Worm (Caenorhabditis elegans): ENCODE data around the gene clec-202.

- TF ChIP-seq blmp-1 (tag; optimal IDR thresholded peaks at IDR 0.05), result no peak
- TF ChIP-seq nhr-28 (tag; optimal IDR thresholded peaks at IDR 0.05), result no peak
- no peak for TF ChIP-seq nhr-76 (tag; optimal IDR thresholded peaks at IDR 0.05)
- no peak for TF ChIP-seq mep-1 (tag; optimal IDR thresholded peaks at IDR 0.05)
- no peak for TF ChIP-seq ham-2 (GFP tag; optimal IDR thresholded peaks at IDR 0.05)
- no peak for TF ChIP-seq lin-13 (tag; optimal IDR thresholded peaks at IDR 0.05)
- no peak for TF ChIP-seq ztf-11 (tag; optimal IDR thresholded peaks at IDR 0.05)
- TF ChIP-seq ces-1 (GFP tag; optimal IDR thresholded peaks at IDR 0.05), result no peak
- TF ChIP-seq ceh-83 (GFP tag; optimal IDR thresholded peaks at IDR 0.05), result no peak
- no peak for TF ChIP-seq unc-39 (tag; optimal IDR thresholded peaks at IDR 0.05)
- no peak for TF ChIP-seq mls-2 (tag; optimal IDR thresholded peaks at IDR 0.05)
- no peak for TF ChIP-seq elt-3 (tag; optimal IDR thresholded peaks at IDR 0.05)
These were observed 26.3 kb downstream of the clec-202 start, which contains the start of gene T02D1.8 for ce11 chrIV:17387442-17387967.

Data from whole organism, mixed stage, embryonic.